Fruit fly (Drosophila melanogaster): ENCODE results near the gene dgt4.

The dgt4 gene

dm6 chrX:4108612-4109173 is 4.8 kb upstream of the dgt4 start:
- peak; percentile 56 for TF ChIP-seq zen (tag; optimal IDR thresholded peaks at IDR 0.05)
- no peak for TF ChIP-seq CG1603 (tag; optimal IDR thresholded peaks at IDR 0.05)
- TF ChIP-seq sim (GFP tag; IDR thresholded peaks at IDR 0.05): no peak
- no peak for TF ChIP-seq twi (tag; optimal IDR thresholded peaks at IDR 0.05)
- TF ChIP-seq fru (optimal IDR thresholded peaks at IDR 0.05): no peak
- no peak for TF ChIP-seq Trl (optimal IDR thresholded peaks at IDR 0.05)
- TF ChIP-seq Trl (GFP tag; optimal IDR thresholded peaks at IDR 0.05): no peak
- no peak for TF ChIP-seq wdn (GFP tag; IDR thresholded peaks at IDR 0.05)
- TF ChIP-seq ro (GFP tag; IDR thresholded peaks at IDR 0.05): no peak
- TF ChIP-seq pros (GFP tag; optimal IDR thresholded peaks at IDR 0.05): peak; percentile 43
- no peak for TF ChIP-seq ATbp (GFP tag; optimal IDR thresholded peaks at IDR 0.05)
- no peak for TF ChIP-seq tio (GFP tag; optimal IDR thresholded peaks at IDR 0.05)
- no peak for TF ChIP-seq ham (GFP tag; IDR thresholded peaks at IDR 0.05)
- TF ChIP-seq sob (GFP tag; IDR thresholded peaks at IDR 0.05): no peak
- TF ChIP-seq BtbVII (GFP tag; optimal IDR thresholded peaks at IDR 0.05): no peak
- no peak for TF ChIP-seq MBD-R2 (GFP tag; IDR thresholded peaks at IDR 0.05)
- peak; percentile 43 for TF ChIP-seq CG1832 (GFP tag; optimal IDR thresholded peaks at IDR 0.05)
- no peak for TF ChIP-seq Dek (tag; optimal IDR thresholded peaks at IDR 0.05)
- TF ChIP-seq inv (GFP tag; IDR thresholded peaks at IDR 0.05; ENCODE audit: partially characterized antibody): no peak
- no peak for TF ChIP-seq CG7357 (GFP tag; IDR thresholded peaks at IDR 0.05)
- TF ChIP-seq cg (GFP tag; optimal IDR thresholded peaks at IDR 0.05): peak; percentile 53
- TF ChIP-seq abd-A (tag; optimal IDR thresholded peaks at IDR 0.05): no peak
- TF ChIP-seq CG13894 (tag; optimal IDR thresholded peaks at IDR 0.05): no peak
- TF ChIP-seq bowl (GFP tag; IDR thresholded peaks at IDR 0.05): no peak
- TF ChIP-seq emc (GFP tag; optimal IDR thresholded peaks at IDR 0.05): no peak
- TF ChIP-seq Elba2 (GFP tag; optimal IDR thresholded peaks at IDR 0.05): peak; percentile 90
- TF ChIP-seq CG2129 (GFP tag; IDR thresholded peaks at IDR 0.05; ENCODE audit: partially characterized antibody): no peak
- TF ChIP-seq CG31224 (GFP tag; IDR thresholded peaks at IDR 0.05): no peak
- no peak for TF ChIP-seq run (tag; optimal IDR thresholded peaks at IDR 0.05)
- TF ChIP-seq CG15514 (GFP tag; optimal IDR thresholded peaks at IDR 0.05): peak; percentile 39
- no peak for TF ChIP-seq CG13775 (GFP tag; optimal IDR thresholded peaks at IDR 0.05)
- no peak for TF ChIP-seq CG1792 (GFP tag; optimal IDR thresholded peaks at IDR 0.05)
- no peak for TF ChIP-seq Mrtf (GFP tag; IDR thresholded peaks at IDR 0.05)
- TF ChIP-seq Dip3 (GFP tag; optimal IDR thresholded peaks at IDR 0.05): no peak
- no peak for TF ChIP-seq zen2 (GFP tag; IDR thresholded peaks at IDR 0.05; ENCODE audit: partially characterized antibody)
- TF ChIP-seq insv (GFP tag; optimal IDR thresholded peaks at IDR 0.05): peak; percentile 98 to 100
- no peak for TF ChIP-seq CG9215 (GFP tag; IDR thresholded peaks at IDR 0.05)
- TF ChIP-seq CG12104 (GFP tag; optimal IDR thresholded peaks at IDR 0.05): no peak
- no peak for TF ChIP-seq HmgD (GFP tag; optimal IDR thresholded peaks at IDR 0.05)
- no peak for TF ChIP-seq CG7745 (tag; optimal IDR thresholded peaks at IDR 0.05)
- TF ChIP-seq CrebB (tag; optimal IDR thresholded peaks at IDR 0.05): no peak
- no peak for TF ChIP-seq odd (GFP tag; optimal IDR thresholded peaks at IDR 0.05)
- TF ChIP-seq CG10209 (GFP tag; optimal IDR thresholded peaks at IDR 0.05): no peak
- TF ChIP-seq CG15479 (GFP tag; optimal IDR thresholded peaks at IDR 0.05): peak; percentile 80
- no peak for TF ChIP-seq CG2712 (tag; optimal IDR thresholded peaks at IDR 0.05)
- no peak for TF ChIP-seq slbo (GFP tag; IDR thresholded peaks at IDR 0.05)
- TF ChIP-seq BEAF-32 (GFP tag; optimal IDR thresholded peaks at IDR 0.05): no peak
- TF ChIP-seq CG8765 (GFP tag; IDR thresholded peaks at IDR 0.05): no peak
- no peak for TF ChIP-seq chm (GFP tag; IDR thresholded peaks at IDR 0.05)
- no peak for TF ChIP-seq pzg (GFP tag; optimal IDR thresholded peaks at IDR 0.05)
- TF ChIP-seq toy (GFP tag; IDR thresholded peaks at IDR 0.05): no peak
- TF ChIP-seq CG33557 (GFP tag; optimal IDR thresholded peaks at IDR 0.05): no peak

Measured in whole organism, embryonic.